Fruit fly (Drosophila melanogaster) whole organism, embryonic: ENCODE results near the gene moody.

Experiments
- Adf1 ChIP-seq: fragments of 200-800 bp; sonication (Bioruptor generic); IDR thresholded peaks from 2 replicates; pipeline ENCODE4 v1.3.6; 2022; ENCODE audit warnings: missing biosample characterization, missing genetic modification characterization
- C15 ChIP-seq: fragments of 200-800 bp; sonication (Bioruptor generic); IDR thresholded peaks from 3 replicates; pipeline ENCODE4 v1.3.6; 2022; ENCODE audit warnings: missing biosample characterization, missing genetic modification characterization
- CG10147 ChIP-seq: fragments of 200-800 bp; sonication (Bioruptor generic); optimal IDR thresholded peaks from 2 replicates; lab custom pipeline; 2019; ENCODE audit warnings: missing biosample characterization, mild to moderate bottlenecking, missing genetic modification characterization, moderate library complexity
- CG11093 ChIP-seq: fragments of 200-800 bp; sonication (Bioruptor generic); IDR thresholded peaks from 3 replicates; pipeline ENCODE4 v1.3.6; 2022; ENCODE audit warnings: missing biosample characterization, missing genetic modification characterization
- CG11504 ChIP-seq: fragments of 200-800 bp; sonication (Bioruptor generic); optimal IDR thresholded peaks from 3 replicates; lab custom pipeline; 2019; ENCODE audit warnings: missing biosample characterization, mild to moderate bottlenecking, missing genetic modification characterization, moderate library complexity
- CG11695 ChIP-seq: fragments of 200-800 bp; sonication (Bioruptor generic); IDR thresholded peaks from 3 replicates; pipeline ENCODE4 v1.3.6; 2022; ENCODE audit warnings: missing biosample characterization, missing genetic modification characterization
- CG11696 ChIP-seq: fragments of 200-800 bp; sonication (Bioruptor generic); IDR thresholded peaks from 2 replicates; pipeline ENCODE4 v1.3.6; 2022; ENCODE audit warnings: missing biosample characterization, missing genetic modification characterization
- CG12769 ChIP-seq: fragments of 200-800 bp; sonication (Bioruptor generic); optimal IDR thresholded peaks from 2 replicates; lab custom pipeline; 2019; ENCODE audit warnings: missing biosample characterization, mild to moderate bottlenecking, missing genetic modification characterization, moderate library complexity
- CG13775 ChIP-seq: fragments of 200-800 bp; sonication (Bioruptor generic); optimal IDR thresholded peaks from 3 replicates; lab custom pipeline; 2017; ENCODE audit warnings: missing biosample characterization, mild to moderate bottlenecking, missing genetic modification characterization
- CG16863 ChIP-seq: fragments of 200-800 bp; sonication (Bioruptor generic); optimal IDR thresholded peaks from 3 replicates; lab custom pipeline; 2016; ENCODE audit warnings: missing biosample characterization, missing genetic modification characterization
- CG2199 ChIP-seq: fragments of 200-800 bp; sonication (Bioruptor generic); IDR thresholded peaks from 3 replicates; pipeline ENCODE4 v1.3.6; 2022; ENCODE audit warnings: missing biosample characterization, missing genetic modification characterization
- CG30431 ChIP-seq: fragments of 200-800 bp; sonication (Bioruptor generic); optimal IDR thresholded peaks from 2 replicates; lab custom pipeline; 2017; ENCODE audit warnings: missing biosample characterization, missing genetic modification characterization
- CG31441 ChIP-seq: fragments of 200-800 bp; sonication (Bioruptor generic); IDR thresholded peaks from 2 replicates; pipeline ENCODE4 v1.3.6; 2022; ENCODE audit warnings: missing biosample characterization, missing genetic modification characterization
- CG43689 ChIP-seq: fragments of 200-800 bp; sonication (Bioruptor generic); IDR thresholded peaks from 2 replicates; pipeline ENCODE4 v1.3.6; 2022; ENCODE audit warnings: missing biosample characterization, missing genetic modification characterization
- CG5180 ChIP-seq: fragments of 200-800 bp; sonication (Bioruptor generic); optimal IDR thresholded peaks from 3 replicates; lab custom pipeline; 2017; ENCODE audit warnings: missing biosample characterization, missing genetic modification characterization, mild to moderate bottlenecking, moderate library complexity, missing genetic modification reagents
- CG7963 ChIP-seq: fragments of 200-800 bp; sonication (Bioruptor generic); IDR thresholded peaks from 3 replicates; pipeline ENCODE4 v1.3.6; 2022; ENCODE audit warnings: missing biosample characterization, missing genetic modification characterization; ENCODE audit not compliant: partially characterized antibody
- CG9437 ChIP-seq: fragments of 200-800 bp; sonication (Bioruptor generic); optimal IDR thresholded peaks from 2 replicates; lab custom pipeline; 2018; ENCODE audit warnings: missing biosample characterization, mild to moderate bottlenecking, missing genetic modification characterization
- CrebB ChIP-seq: fragments of 200-800 bp; sonication (Bioruptor generic); optimal IDR thresholded peaks from 3 replicates; lab custom pipeline; 2018; ENCODE audit warnings: missing biosample characterization, mild to moderate bottlenecking, missing genetic modification characterization
- Dll ChIP-seq: fragments of 200-800 bp; sonication (Bioruptor generic); IDR thresholded peaks from 4 replicates; pipeline ENCODE4 v1.3.6; 2022; ENCODE audit warnings: missing biosample characterization, missing genetic modification characterization; ENCODE audit not compliant: partially characterized antibody
- E2f2 ChIP-seq: fragments of 200-800 bp; sonication (Bioruptor generic); IDR thresholded peaks from 2 replicates; pipeline ENCODE4 v1.3.6; 2022; ENCODE audit warnings: missing biosample characterization, missing genetic modification characterization
- Elba2 ChIP-seq: fragments of 200-800 bp; sonication (Bioruptor generic); optimal IDR thresholded peaks from 3 replicates; lab custom pipeline; 2016; ENCODE audit warnings: missing biosample characterization, missing genetic modification characterization
- Fer2 ChIP-seq: fragments of 200-800 bp; sonication (Bioruptor generic); optimal IDR thresholded peaks from 2 replicates; lab custom pipeline; 2018; ENCODE audit warnings: missing biosample characterization, mild to moderate bottlenecking, missing genetic modification characterization, moderate library complexity
- Lhr ChIP-seq: fragments of 200-800 bp; sonication (Bioruptor generic); optimal IDR thresholded peaks from 3 replicates; lab custom pipeline; 2017; ENCODE audit warnings: mild to moderate bottlenecking, missing biosample characterization, missing genetic modification reagents, missing genetic modification characterization
- Meics ChIP-seq: fragments of 200-800 bp; sonication (Bioruptor generic); optimal IDR thresholded peaks from 2 replicates; lab custom pipeline; 2017; ENCODE audit warnings: missing biosample characterization, mild to moderate bottlenecking, missing genetic modification characterization
- Ravus ChIP-seq: fragments of 200-800 bp; sonication (Bioruptor generic); IDR thresholded peaks from 2 replicates; pipeline ENCODE4 v1.3.6; 2022; ENCODE audit warnings: missing biosample characterization, missing genetic modification characterization
- Sox102F ChIP-seq: fragments of 200-800 bp; sonication (Bioruptor generic); optimal IDR thresholded peaks from 2 replicates; lab custom pipeline; 2018; ENCODE audit warnings: missing biosample characterization, mild to moderate bottlenecking, missing genetic modification characterization, moderate library complexity
- ap ChIP-seq: fragments of 200-800 bp; sonication (Bioruptor generic); IDR thresholded peaks from 2 replicates; pipeline ENCODE4 v1.3.6; 2022; ENCODE audit warnings: missing biosample characterization, missing genetic modification characterization
- ato ChIP-seq: fragments of 200-800 bp; sonication (Bioruptor generic); IDR thresholded peaks from 2 replicates; pipeline ENCODE4 v1.3.6; 2022; ENCODE audit warnings: missing biosample characterization, missing genetic modification characterization; ENCODE audit not compliant: partially characterized antibody
- chif ChIP-seq, 2 experiments: fragments of 200-800 bp; sonication (Bioruptor generic); optimal IDR thresholded peaks; 3 replicates each; lab custom pipeline; 2016; ENCODE audit warnings: missing biosample characterization in 2 of 2, missing genetic modification characterization in 2 of 2
- dm ChIP-seq: fragments of 200-800 bp; sonication (Bioruptor generic); optimal IDR thresholded peaks from 3 replicates; lab custom pipeline; 2016; ENCODE audit warnings: missing biosample characterization, missing genetic modification characterization
- en ChIP-seq: fragments of 200-800 bp; sonication (Bioruptor generic); optimal IDR thresholded peaks from 2 replicates; lab custom pipeline; 2016; ENCODE audit warnings: missing biosample characterization, missing genetic modification characterization
- esg ChIP-seq: fragments of 200-800 bp; sonication (Bioruptor generic); conservative IDR thresholded peaks from 2 replicates; pipeline ENCODE4 v1.3.6; 2022; ENCODE audit warnings: missing biosample characterization, missing genetic modification characterization
- ewg ChIP-seq: fragments of 200-800 bp; sonication (Bioruptor generic); optimal IDR thresholded peaks from 3 replicates; lab custom pipeline; 2017; ENCODE audit warnings: mild to moderate bottlenecking, missing biosample characterization, missing genetic modification reagents, missing genetic modification characterization
- fu2 ChIP-seq: fragments of 200-800 bp; sonication (Bioruptor generic); optimal IDR thresholded peaks from 2 replicates; lab custom pipeline; 2016; ENCODE audit warnings: missing biosample characterization, missing genetic modification characterization
- gfzf ChIP-seq: fragments of 200-800 bp; sonication (Bioruptor generic); optimal IDR thresholded peaks from 2 replicates; lab custom pipeline; 2016; ENCODE audit warnings: missing biosample characterization, mild to moderate bottlenecking, missing genetic modification characterization, moderate library complexity
- hb ChIP-seq: fragments of 200-800 bp; sonication (Bioruptor generic); IDR thresholded peaks from 3 replicates; pipeline ENCODE4 v1.3.6; 2022; ENCODE audit warnings: missing biosample characterization, missing genetic modification characterization; ENCODE audit not compliant: partially characterized antibody
- ind ChIP-seq: fragments of 200-800 bp; sonication (Bioruptor generic); optimal IDR thresholded peaks from 3 replicates; lab custom pipeline; 2016; ENCODE audit warnings: missing biosample characterization, missing genetic modification characterization
- jigr1 ChIP-seq: fragments of 200-800 bp; sonication (Bioruptor generic); IDR thresholded peaks from 3 replicates; pipeline ENCODE4 v1.3.6; 2022; ENCODE audit warnings: missing biosample characterization, missing genetic modification characterization
- nerfin-2 ChIP-seq: fragments of 200-800 bp; sonication (Bioruptor generic); IDR thresholded peaks from 2 replicates; pipeline ENCODE4 v1.3.6; 2022; ENCODE audit warnings: missing biosample characterization, missing genetic modification characterization; ENCODE audit not compliant: partially characterized antibody
- pho ChIP-seq: fragments of 200-800 bp; sonication (Bioruptor generic); optimal IDR thresholded peaks from 2 replicates; lab custom pipeline; 2016; ENCODE audit warnings: missing biosample characterization, missing genetic modification characterization
- pros ChIP-seq: fragments of 200-800 bp; sonication (Bioruptor generic); optimal IDR thresholded peaks from 3 replicates; lab custom pipeline; 2019; ENCODE audit warnings: missing biosample characterization, mild to moderate bottlenecking, missing genetic modification characterization, moderate library complexity
- pum ChIP-seq: fragments of 200-800 bp; sonication (Bioruptor generic); optimal IDR thresholded peaks from 2 replicates; lab custom pipeline; 2016; ENCODE audit warnings: missing biosample characterization, missing genetic modification characterization
- pzg ChIP-seq: fragments of 200-800 bp; sonication (Bioruptor generic); optimal IDR thresholded peaks from 3 replicates; lab custom pipeline; 2018; ENCODE audit warnings: missing biosample characterization, mild to moderate bottlenecking, missing genetic modification characterization, moderate library complexity
- rib ChIP-seq: fragments of 200-800 bp; sonication (Bioruptor generic); IDR thresholded peaks from 2 replicates; pipeline ENCODE4 v1.3.6; 2022; ENCODE audit warnings: missing biosample characterization, missing genetic modification characterization
- run ChIP-seq: fragments of 200-800 bp; sonication (Bioruptor generic); optimal IDR thresholded peaks from 3 replicates; lab custom pipeline; 2018; ENCODE audit warnings: missing biosample characterization, mild to moderate bottlenecking, missing genetic modification characterization
- sd ChIP-seq: fragments of 200-800 bp; sonication (Bioruptor generic); optimal IDR thresholded peaks from 3 replicates; lab custom pipeline; 2018; ENCODE audit warnings: missing biosample characterization, mild to moderate bottlenecking, missing genetic modification characterization, moderate library complexity
- shn ChIP-seq: fragments of 200-800 bp; sonication (Bioruptor generic); optimal IDR thresholded peaks from 3 replicates; lab custom pipeline; 2016; ENCODE audit warnings: missing biosample characterization, missing genetic modification characterization
- slbo ChIP-seq: fragments of 200-800 bp; sonication (Bioruptor generic); IDR thresholded peaks from 2 replicates; pipeline ENCODE4 v1.3.6; 2022; ENCODE audit warnings: missing biosample characterization, missing genetic modification characterization
- slou ChIP-seq: fragments of 200-800 bp; sonication (Bioruptor generic); optimal IDR thresholded peaks from 3 replicates; lab custom pipeline; 2016; ENCODE audit warnings: missing biosample characterization, missing genetic modification characterization
- sr ChIP-seq: fragments of 200-800 bp; sonication (Bioruptor generic); IDR thresholded peaks from 3 replicates; pipeline ENCODE4 v1.3.6; 2022; ENCODE audit warnings: missing biosample characterization, missing genetic modification characterization
- zfh1 ChIP-seq: fragments of 200-800 bp; sonication (Bioruptor generic); IDR thresholded peaks from 3 replicates; pipeline ENCODE4 v1.3.6; 2022; ENCODE audit warnings: missing biosample characterization, missing genetic modification characterization

The moody gene

DNA sequence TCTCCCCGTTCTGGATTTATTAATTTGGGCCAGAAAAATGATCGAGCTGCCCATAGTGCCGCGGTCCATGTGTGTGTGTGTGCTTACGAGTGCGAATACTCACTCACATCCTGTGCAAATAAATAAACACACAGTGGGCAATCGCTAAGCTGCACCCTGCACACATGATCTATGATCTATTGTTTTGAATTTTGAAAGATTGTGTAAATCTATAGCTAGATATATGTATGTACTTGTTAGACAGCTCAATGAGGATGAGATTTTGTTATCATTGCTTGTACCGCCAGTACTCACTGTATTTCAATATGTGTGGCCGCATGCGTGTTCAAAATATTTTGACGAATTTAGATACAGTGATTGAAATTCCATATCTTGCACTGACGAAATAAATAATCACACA lies 33.2 kb upstream of the moody start (continued):
- TF ChIP-seq fu2 (GFP tag; lab: Kevin White, UChicago) (peak; percentile 52), shn (no peak), Lhr (GFP tag; lab: Kevin White, UChicago) (no peak), Ravus (GFP tag; lab: Robert Waterston, UW) (peak; percentile 23), CG11695 (GFP tag; lab: Robert Waterston, UW) (no peak), CG9437 (GFP tag; lab: Kevin White, UChicago) (no peak), CG13775 (peak; percentile 43), CG30431 (GFP tag; lab: Kevin White, UChicago) (peak; percentile 23), pros (no peak), CG11504 (tag; lab: Kevin White, UChicago) (peak; percentile 41), Elba2 (GFP tag; lab: Kevin White, UChicago) (no peak), Dll (no peak), CG7963 (no peak), rib (GFP tag; lab: Robert Waterston, UW) (peak; percentile 77), sr (GFP tag; lab: Robert Waterston, UW) (no peak), Adf1 (GFP tag; lab: Robert Waterston, UW) (no peak), C15 (GFP tag; lab: Robert Waterston, UW) (no peak), sd (tag; lab: Kevin White, UChicago) (peak; percentile 27), CG10147 (GFP tag; lab: Kevin White, UChicago) (peak; percentile 13), CG2199 (GFP tag; lab: Robert Waterston, UW) (no peak), CG11696 (peak; percentile 52; the same call in 1 of the 2 replicates), chif (GFP tag; optimal IDR thresholded peaks at IDR 0.05; lab: Kevin White, UChicago) (peak; percentile 19 to 26), en (GFP tag; lab: Kevin White, UChicago) (no peak), dm (GFP tag; lab: Kevin White, UChicago) (no peak), slbo (GFP tag; lab: Robert Waterston, UW) (peak; percentile 91), Sox102F (GFP tag; lab: Kevin White, UChicago) (peak; percentile 25), pho (GFP tag; lab: Kevin White, UChicago) (peak; percentile 57), slou (GFP tag; lab: Kevin White, UChicago) (no peak), Meics (GFP tag; lab: Kevin White, UChicago) (peak; percentile 65), ewg (GFP tag; lab: Kevin White, UChicago) (no peak), CG16863 (no peak), E2f2 (GFP tag; lab: Robert Waterston, UW) (no peak; the same call in 1 of the 2 replicates), gfzf (GFP tag; lab: Kevin White, UChicago) (no peak), ind (GFP tag; lab: Kevin White, UChicago) (peak; percentile 67), nerfin-2 (GFP tag; lab: Robert Waterston, UW) (no peak), CG11093 (GFP tag; lab: Robert Waterston, UW) (no peak), zfh1 (GFP tag; lab: Robert Waterston, UW) (peak; percentile 33; the same call in 1 of the 3 replicates), hb (GFP tag; lab: Robert Waterston, UW) (no peak), Fer2 (tag; lab: Kevin White, UChicago) (peak; percentile 21), jigr1 (GFP tag; lab: Robert Waterston, UW) (no peak), pzg (GFP tag; lab: Kevin White, UChicago) (no peak), CrebB (tag; lab: Kevin White, UChicago) (peak; percentile 56), pum (GFP tag; lab: Kevin White, UChicago) (peak; percentile 16), CG43689 (no peak), esg (GFP tag; lab: Robert Waterston, UW) (peak; percentile 56), CG12769 (tag; lab: Kevin White, UChicago) (peak; percentile 88), CG5180 (GFP tag; lab: Kevin White, UChicago) (no peak), run (no peak), ap (GFP tag; lab: Robert Waterston, UW) (peak; percentile 26; the same call in 1 of the 2 replicates), CG31441 (GFP tag; lab: Robert Waterston, UW) (no peak), ato (GFP tag; lab: Robert Waterston, UW) (no peak)
